Fruit fly (Drosophila melanogaster): Measurements from ENCODE around the gene GAA1.
A peak's percentile ranks its signal among the peaks of the same experiment; 100 is the strongest.

GAA1 gene

dm6 chrX:5895821-5896550, 22.8 kb upstream of the GAA1 start (continued):
- TF ChIP-seq Gsc (GFP tag; IDR thresholded peaks at IDR 0.05) (peak; percentile 85), NFAT (GFP tag; IDR thresholded peaks at IDR 0.05) (peak; percentile 69), Eip74EF (GFP tag; optimal IDR thresholded peaks at IDR 0.05) (peak in 1 of 2 experiments; percentile 81), CG5953 (GFP tag; IDR thresholded peaks at IDR 0.05) (peak; percentile 91), Nf-YC (tag; optimal IDR thresholded peaks at IDR 0.05) (peak; percentile 48), CG10979 (tag; optimal IDR thresholded peaks at IDR 0.05) (peak; percentile 92), HLH54F (GFP tag; optimal IDR thresholded peaks at IDR 0.05) (peak; percentile 83), fu2 (GFP tag; optimal IDR thresholded peaks at IDR 0.05) (peak; percentile 68), CG11085 (GFP tag; IDR thresholded peaks at IDR 0.05) (peak; percentile 76; the same call in 1 of the 2 replicates), br (optimal IDR thresholded peaks at IDR 0.05) (no peak), knrl (GFP tag; IDR thresholded peaks at IDR 0.05; ENCODE audit: partially characterized antibody) (no peak), twi (tag; optimal IDR thresholded peaks at IDR 0.05) (peak; percentile 67), Aef1 (GFP tag; IDR thresholded peaks at IDR 0.05) (peak; percentile 86), sob (GFP tag; IDR thresholded peaks at IDR 0.05) (peak; percentile 90), CG14860 (GFP tag; IDR thresholded peaks at IDR 0.05; ENCODE audit: partially characterized antibody) (no peak), Lim3 (GFP tag; IDR thresholded peaks at IDR 0.05) (peak; percentile 78), dpn (GFP tag; optimal IDR thresholded peaks at IDR 0.05) (peak; percentile 88 to 93), sc (optimal IDR thresholded peaks at IDR 0.05) (no peak), sc (GFP tag; optimal IDR thresholded peaks at IDR 0.05) (peak; percentile 84), Hr78 (GFP tag; optimal IDR thresholded peaks at IDR 0.05) (peak in 1 of 2 experiments; percentile 79), Oli (tag; optimal IDR thresholded peaks at IDR 0.05) (peak; percentile 94), disco-r (GFP tag; optimal IDR thresholded peaks at IDR 0.05) (peak; percentile 80), NfI (GFP tag; optimal IDR thresholded peaks at IDR 0.05) (peak; percentile 87), dysf (GFP tag; IDR thresholded peaks at IDR 0.05) (peak; percentile 94), Antp (GFP tag; optimal IDR thresholded peaks at IDR 0.05) (peak; percentile 91), CG30403 (GFP tag; optimal IDR thresholded peaks at IDR 0.05) (peak; percentile 89), Stat92E (GFP tag; optimal IDR thresholded peaks at IDR 0.05) (peak in 1 of 3 experiments; percentile 59), sna (GFP tag; IDR thresholded peaks at IDR 0.05; ENCODE audit: partially characterized antibody) (no peak), CG1233 (GFP tag; optimal IDR thresholded peaks at IDR 0.05) (peak; percentile 83), trem (tag; optimal IDR thresholded peaks at IDR 0.05) (peak; percentile 75), ac (GFP tag; optimal IDR thresholded peaks at IDR 0.05) (peak; percentile 61), kah (GFP tag; optimal IDR thresholded peaks at IDR 0.05) (peak; percentile 89), az2 (GFP tag; optimal IDR thresholded peaks at IDR 0.05) (peak; percentile 92), p53 (GFP tag; optimal IDR thresholded peaks at IDR 0.05) (peak; percentile 75), Elba2 (GFP tag; optimal IDR thresholded peaks at IDR 0.05) (peak; percentile 6), lbe (GFP tag; optimal IDR thresholded peaks at IDR 0.05) (peak; percentile 90), Dip3 (GFP tag; optimal IDR thresholded peaks at IDR 0.05) (peak; percentile 70), Dref (GFP tag; IDR thresholded peaks at IDR 0.05) (no peak), CG14965 (GFP tag; optimal IDR thresholded peaks at IDR 0.05; ENCODE audit: borderline replicate concordance) (peak; percentile 75), vfl (GFP tag; optimal IDR thresholded peaks at IDR 0.05) (peak; percentile 42), CG34422 (GFP tag; IDR thresholded peaks at IDR 0.05) (peak; percentile 94), chif (GFP tag; optimal IDR thresholded peaks at IDR 0.05) (peak; percentile 92), maf-S (GFP tag; optimal IDR thresholded peaks at IDR 0.05) (peak; percentile 71), Kr (GFP tag; optimal IDR thresholded peaks at IDR 0.05) (no peak), tio (GFP tag; optimal IDR thresholded peaks at IDR 0.05) (peak; percentile 81), Xrp1 (GFP tag; IDR thresholded peaks at IDR 0.05) (peak; percentile 94), CG17359 (tag; optimal IDR thresholded peaks at IDR 0.05) (peak; percentile 95), CG17612 (GFP tag; IDR thresholded peaks at IDR 0.05) (peak; percentile 81), CG8089 (GFP tag; optimal IDR thresholded peaks at IDR 0.05) (peak; percentile 88), mirr (GFP tag; optimal IDR thresholded peaks at IDR 0.05) (no peak)

Data from whole organism, embryonic.